Fruit fly (Drosophila melanogaster): ENCODE data around the gene Gr64a.

DNA sequence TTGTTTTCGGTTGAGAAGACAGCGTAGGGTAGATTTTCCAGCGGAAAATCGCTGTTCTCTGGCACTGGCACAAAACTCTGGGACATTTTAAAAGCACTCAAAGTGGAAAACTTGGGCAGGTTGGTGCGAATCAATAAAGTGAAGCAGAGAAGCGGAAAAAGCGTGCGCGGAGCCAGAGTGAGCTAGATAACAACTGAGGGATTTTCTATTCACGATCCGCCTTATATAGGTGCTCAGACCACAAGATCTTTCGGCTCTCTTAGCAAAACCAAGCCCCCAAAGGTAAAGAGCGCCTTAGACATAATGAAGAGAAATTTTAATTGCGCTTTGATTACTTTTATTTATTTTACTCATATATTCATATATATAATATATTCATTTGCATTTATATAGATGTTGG is 47.2 kb downstream of the Gr64a start, which contains the start of gene Faa:
- TF ChIP-seq CG8119 (GFP tag; IDR thresholded peaks at IDR 0.05) (no peak), CG10631 (GFP tag; optimal IDR thresholded peaks at IDR 0.05) (no peak), dac (GFP tag; optimal IDR thresholded peaks at IDR 0.05) (no peak), Hr4 (GFP tag; optimal IDR thresholded peaks at IDR 0.05) (no peak), Lpt (GFP tag; optimal IDR thresholded peaks at IDR 0.05) (no peak)

All from whole organism, prepupa.